Fruit fly (Drosophila melanogaster): ENCODE results near the gene CG7632.

Gene CG7632

dm6 chr3L:21285639-21286338 is 18.7 kb upstream of the CG7632 start, which contains the start of the genes CG12974 and pzg (continued):
- TF ChIP-seq CG7786 (GFP tag; optimal IDR thresholded peaks at IDR 0.05) (peak; percentile 67), CG2875 (GFP tag; optimal IDR thresholded peaks at IDR 0.05) (peak; percentile 49), CG4617 (GFP tag; optimal IDR thresholded peaks at IDR 0.05; ENCODE audit: borderline replicate concordance) (peak; percentile 62), hth (optimal IDR thresholded peaks at IDR 0.05) (no peak), CG8290 (GFP tag; optimal IDR thresholded peaks at IDR 0.05) (peak; percentile 34), CG8290 (tag; optimal IDR thresholded peaks at IDR 0.05) (peak; percentile 51 to 76), Eip74EF (GFP tag; optimal IDR thresholded peaks at IDR 0.05) (peak in 1 of 2 experiments; percentile 5), CG6689 (GFP tag; IDR thresholded peaks at IDR 0.05) (peak; percentile 59), Ptx1 (GFP tag; IDR thresholded peaks at IDR 0.05) (peak; percentile 88), HLHmδ (GFP tag; optimal IDR thresholded peaks at IDR 0.05) (peak; percentile 69), Jarid2 (GFP tag; optimal IDR thresholded peaks at IDR 0.05) (peak; percentile 45), hb (GFP tag; IDR thresholded peaks at IDR 0.05; ENCODE audit: partially characterized antibody) (peak; percentile 87), eyg (GFP tag; optimal IDR thresholded peaks at IDR 0.05) (peak; percentile 57), Atf3 (GFP tag; optimal IDR thresholded peaks at IDR 0.05) (peak; percentile 55), MTF-1 (GFP tag; optimal IDR thresholded peaks at IDR 0.05; ENCODE audit: borderline replicate concordance) (peak; percentile 35), BtbVII (GFP tag; optimal IDR thresholded peaks at IDR 0.05) (peak; percentile 27), abd-A (tag; optimal IDR thresholded peaks at IDR 0.05) (peak; percentile 63), CG2678 (tag; optimal IDR thresholded peaks at IDR 0.05) (peak; percentile 70), Opbp (GFP tag; IDR thresholded peaks at IDR 0.05; ENCODE audit: partially characterized antibody) (peak; percentile 80), Xbp1 (GFP tag; optimal IDR thresholded peaks at IDR 0.05) (peak; percentile 91), HLH4C (GFP tag; IDR thresholded peaks at IDR 0.05; ENCODE audit: partially characterized antibody) (peak; percentile 83), p53 (GFP tag; optimal IDR thresholded peaks at IDR 0.05) (no peak), usp (GFP tag; optimal IDR thresholded peaks at IDR 0.05) (no peak), nau (GFP tag; optimal IDR thresholded peaks at IDR 0.05) (no peak), insv (GFP tag; optimal IDR thresholded peaks at IDR 0.05) (peak in 1 of 2 experiments; percentile 42), CG15073 (GFP tag; optimal IDR thresholded peaks at IDR 0.05) (no peak), zfh1 (GFP tag; IDR thresholded peaks at IDR 0.05) (peak; percentile 78), wdn (GFP tag; IDR thresholded peaks at IDR 0.05) (peak; percentile 65; the same call in 1 of the 2 replicates), CG1529 (GFP tag; optimal IDR thresholded peaks at IDR 0.05) (peak; percentile 46), CG31365 (tag; optimal IDR thresholded peaks at IDR 0.05) (no peak), CG18476 (GFP tag; optimal IDR thresholded peaks at IDR 0.05) (peak; percentile 59), zf30C (GFP tag; optimal IDR thresholded peaks at IDR 0.05) (no peak), repo (GFP tag; optimal IDR thresholded peaks at IDR 0.05) (peak; percentile 51), ranshi (GFP tag; IDR thresholded peaks at IDR 0.05) (peak; percentile 61; the same call in 1 of the 2 replicates), CG10654 (GFP tag; optimal IDR thresholded peaks at IDR 0.05) (peak; percentile 67), D19A (tag; optimal IDR thresholded peaks at IDR 0.05) (peak; percentile 24), CG30020 (tag; optimal IDR thresholded peaks at IDR 0.05) (peak; percentile 80), CG7372 (GFP tag; IDR thresholded peaks at IDR 0.05) (peak; percentile 80), Mad (GFP tag; optimal IDR thresholded peaks at IDR 0.05) (peak; percentile 59), CG8765 (GFP tag; IDR thresholded peaks at IDR 0.05) (peak; percentile 86), Trl (optimal IDR thresholded peaks at IDR 0.05) (no peak), Trl (GFP tag; optimal IDR thresholded peaks at IDR 0.05) (peak; percentile 78), Taf1 (GFP tag; IDR thresholded peaks at IDR 0.05) (0 out of 2 replicates have a peak, but pooled peaks have one; percentile 14), CG10565 (GFP tag; optimal IDR thresholded peaks at IDR 0.05) (no peak), her (GFP tag; optimal IDR thresholded peaks at IDR 0.05) (no peak), z (GFP tag; IDR thresholded peaks at IDR 0.05) (no peak), MBD-R2 (GFP tag; IDR thresholded peaks at IDR 0.05) (peak; percentile 72; the same call in 1 of the 2 replicates), Asciz (GFP tag; optimal IDR thresholded peaks at IDR 0.05) (no peak), ab (GFP tag; optimal IDR thresholded peaks at IDR 0.05) (peak; percentile 55), seq (GFP tag; IDR thresholded peaks at IDR 0.05) (peak; percentile 75)
